Fruit fly (Drosophila melanogaster): ENCODE data around the gene CG45095.

The CG45095 gene

DNA sequence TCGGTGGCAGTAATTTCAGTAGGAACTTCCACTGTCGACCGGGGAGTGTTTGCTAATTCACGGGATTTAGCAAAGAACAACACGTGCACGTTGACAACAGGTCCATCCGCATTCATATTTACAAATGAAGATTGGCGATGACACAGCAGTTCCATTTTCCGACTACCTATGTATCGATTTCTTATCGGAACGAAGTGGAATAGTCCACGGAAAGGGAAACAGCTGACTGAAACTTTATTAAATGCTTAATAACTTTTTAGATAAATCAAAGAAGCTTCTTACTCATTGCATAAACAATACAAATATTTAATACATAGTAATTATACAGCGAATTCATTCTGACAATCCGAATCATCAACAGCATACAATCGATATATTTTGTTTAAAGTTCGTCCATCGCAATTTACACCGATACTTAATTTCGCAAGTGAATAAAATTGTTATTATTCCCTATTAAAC is 24.9 kb downstream of the CG45095 start, which contains the start of the genes Mocs2A, Mocs2B and Clbn (continued):
- TF ChIP-seq gem (tag; optimal IDR thresholded peaks at IDR 0.05) (no peak), bowl (GFP tag; IDR thresholded peaks at IDR 0.05) (no peak), CG4707 (GFP tag; optimal IDR thresholded peaks at IDR 0.05) (no peak), CG6791 (GFP tag; IDR thresholded peaks at IDR 0.05; ENCODE audit: partially characterized antibody) (peak; percentile 66), fd96Cb (tag; optimal IDR thresholded peaks at IDR 0.05) (no peak), CG10267 (tag; optimal IDR thresholded peaks at IDR 0.05) (peak; percentile 18), CG1792 (GFP tag; optimal IDR thresholded peaks at IDR 0.05) (no peak), ac (GFP tag; optimal IDR thresholded peaks at IDR 0.05) (no peak), ken (GFP tag; IDR thresholded peaks at IDR 0.05) (no peak), kni (GFP tag; optimal IDR thresholded peaks at IDR 0.05) (no peak), bab2 (GFP tag; optimal IDR thresholded peaks at IDR 0.05) (no peak), Eip74EF (GFP tag; optimal IDR thresholded peaks at IDR 0.05) (no peak), CG2116 (GFP tag; optimal IDR thresholded peaks at IDR 0.05) (peak; percentile 53), Dll (GFP tag; IDR thresholded peaks at IDR 0.05; ENCODE audit: partially characterized antibody) (peak; percentile 91), zen2 (GFP tag; IDR thresholded peaks at IDR 0.05; ENCODE audit: partially characterized antibody) (peak; percentile 44; the same call in 1 of the 3 replicates), ind (GFP tag; optimal IDR thresholded peaks at IDR 0.05) (no peak), grau (tag; optimal IDR thresholded peaks at IDR 0.05) (no peak), CG15479 (GFP tag; optimal IDR thresholded peaks at IDR 0.05) (no peak), CG3726 (GFP tag; IDR thresholded peaks at IDR 0.05) (no peak), knrl (GFP tag; IDR thresholded peaks at IDR 0.05; ENCODE audit: partially characterized antibody) (peak; percentile 81), Gsc (GFP tag; IDR thresholded peaks at IDR 0.05) (no peak), tin (GFP tag; optimal IDR thresholded peaks at IDR 0.05) (no peak), CG13287 (GFP tag; IDR thresholded peaks at IDR 0.05; ENCODE audit: partially characterized antibody) (peak; percentile 90), CG2889 (GFP tag; IDR thresholded peaks at IDR 0.05) (no peak), wor (GFP tag; IDR thresholded peaks at IDR 0.05) (no peak), CG3847 (GFP tag; IDR thresholded peaks at IDR 0.05) (no peak; the same call in 1 of the 2 replicates), shn (GFP tag; optimal IDR thresholded peaks at IDR 0.05) (no peak), CG12659 (GFP tag; optimal IDR thresholded peaks at IDR 0.05) (peak; percentile 30)

DNA sequence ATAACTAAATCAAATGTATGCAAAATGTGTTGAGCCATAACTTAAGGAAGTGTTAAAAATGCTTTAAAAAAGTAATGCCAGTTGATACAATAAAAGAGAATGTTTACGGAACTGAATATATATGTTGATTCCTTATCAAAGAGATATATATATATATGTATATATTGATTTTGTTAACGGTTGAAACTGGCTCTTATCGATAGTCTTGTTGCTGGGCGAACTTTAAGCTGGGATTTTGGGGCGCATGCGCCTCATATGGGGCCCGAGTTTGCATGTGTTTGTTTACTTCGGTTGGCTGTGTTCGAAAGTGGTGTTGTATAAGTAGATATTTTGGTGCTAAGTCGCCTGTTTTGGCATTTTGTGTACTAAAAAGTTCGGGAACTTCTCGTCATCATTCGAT is 28.7 kb downstream of the CG45095 start, which contains the start of gene Bili:
TSS of gene Bili (plus strand) at position 265 of the 400 bp plus-strand sequence.
- peak; percentile 69 for TF ChIP-seq ewg (GFP tag; optimal IDR thresholded peaks at IDR 0.05)
- peak; percentile 42; the same call in 1 of the 2 replicates for TF ChIP-seq unc-4 (GFP tag; IDR thresholded peaks at IDR 0.05; ENCODE audit: partially characterized antibody)
- TF ChIP-seq onecut (GFP tag; IDR thresholded peaks at IDR 0.05), result peak; percentile 89
- peak; percentile 24 for TF ChIP-seq CG2116 (GFP tag; optimal IDR thresholded peaks at IDR 0.05)

DNA sequence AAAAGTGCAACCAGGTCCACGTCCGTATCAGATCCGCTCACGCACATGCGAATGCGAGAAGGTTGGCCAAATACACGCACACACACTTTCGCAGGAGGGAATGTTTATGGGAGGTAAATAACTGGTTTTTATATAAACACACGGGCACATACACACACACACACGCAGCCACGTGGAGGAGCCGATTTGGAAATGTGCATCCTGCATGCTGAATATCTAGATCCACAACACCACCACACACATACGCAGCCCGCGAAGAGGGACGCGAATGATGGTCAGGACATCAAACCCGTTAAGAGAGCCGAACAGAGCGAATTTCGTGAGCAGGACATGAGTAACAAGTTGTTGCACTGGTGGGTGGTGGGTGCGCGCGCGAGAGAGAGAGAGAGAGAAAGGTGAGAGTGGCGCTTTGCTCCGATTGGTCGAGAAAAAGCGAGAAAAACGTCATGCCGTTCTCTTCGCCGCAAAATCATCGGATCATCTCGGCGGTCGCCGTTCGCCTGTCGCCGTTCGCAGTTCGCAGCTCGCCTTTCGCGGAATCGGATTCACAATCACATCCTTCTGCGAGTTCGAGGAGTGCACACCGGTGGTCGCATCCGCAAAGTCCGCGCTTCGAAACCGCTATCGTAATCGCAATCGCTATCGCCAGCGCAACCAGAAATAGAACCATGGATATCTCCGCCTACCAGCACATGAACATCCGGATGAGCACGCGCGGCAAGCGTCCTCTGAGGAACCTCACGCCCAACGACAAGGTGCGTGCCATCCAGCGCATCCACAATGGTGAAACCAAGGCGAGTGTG is 35.4 kb downstream of the CG45095 start, which contains the start of gene danr:
TSS of gene danr (plus strand) at position 508 of the 803 bp plus-strand sequence.
- TF ChIP-seq bsh (GFP tag; optimal IDR thresholded peaks at IDR 0.05) (peak in 1 of 2 experiments; percentile 50), cg (GFP tag; optimal IDR thresholded peaks at IDR 0.05) (peak; percentile 72), Jarid2 (GFP tag; optimal IDR thresholded peaks at IDR 0.05) (peak; percentile 77), chm (GFP tag; IDR thresholded peaks at IDR 0.05) (peak; percentile 16; the same call in 1 of the 2 replicates), CG3163 (GFP tag; optimal IDR thresholded peaks at IDR 0.05) (peak; percentile 63), Sin3A (optimal IDR thresholded peaks at IDR 0.05) (no peak), Deaf1 (tag; optimal IDR thresholded peaks at IDR 0.05) (peak; percentile 92), danr (GFP tag; IDR thresholded peaks at IDR 0.05) (0 out of 2 replicates have a peak, but pooled peaks have one; percentile 10), pros (GFP tag; optimal IDR thresholded peaks at IDR 0.05) (peak; percentile 65), nerfin-1 (tag; optimal IDR thresholded peaks at IDR 0.05) (peak; percentile 6), CG2678 (tag; optimal IDR thresholded peaks at IDR 0.05) (no peak), lov (optimal IDR thresholded peaks at IDR 0.05) (no peak), lov (GFP tag; IDR thresholded peaks at IDR 0.05) (peak; percentile 52; the same call in 1 of the 3 replicates), Bgb (GFP tag; IDR thresholded peaks at IDR 0.05; ENCODE audit: partially characterized antibody) (0 out of 2 replicates have a peak, but pooled peaks have one; percentile 11), CG1832 (GFP tag; optimal IDR thresholded peaks at IDR 0.05) (peak; percentile 64)

Measured in whole organism, embryonic.